Worm (Caenorhabditis elegans) whole organism, mixed stage, embryonic: ENCODE data around the gene gst-12.
"Not testable (repeated sequence)": the region's sequence is repeated elsewhere in the genome, so short reads cannot be mapped to it uniquely, and the experiment has no call there.

Experiments
- M03D4.4 ChIP-seq: sonication (generic microtip); optimal IDR thresholded peaks from 2 replicates; lab custom pipeline; 2017; ENCODE audit warnings: mild to moderate bottlenecking, missing genetic modification characterization, missing compliant biosample characterization
- blmp-1 ChIP-seq: fragments of 150-350 bp; optimal IDR thresholded peaks from 2 replicates; lab custom pipeline; 2014; ENCODE audit warnings: missing biosample characterization, missing genetic modification characterization
- ceh-43 ChIP-seq: fragments of 200-800 bp; sonication (Bioruptor generic); optimal IDR thresholded peaks from 2 replicates; lab custom pipeline; 2018; ENCODE audit warnings: mild to moderate bottlenecking, missing genetic modification characterization, moderate library complexity, missing compliant biosample characterization
- ceh-83 ChIP-seq: fragments of 200-800 bp; sonication (Bioruptor generic); optimal IDR thresholded peaks from 2 replicates; lab custom pipeline; 2018; ENCODE audit warnings: mild to moderate bottlenecking, missing genetic modification characterization, missing compliant biosample characterization
- cnd-1 ChIP-seq: fragments of 200-800 bp; sonication (Bioruptor generic); optimal IDR thresholded peaks from 2 replicates; lab custom pipeline; 2018; ENCODE audit warnings: mild to moderate bottlenecking, missing genetic modification characterization, missing compliant biosample characterization
- drap-1 ChIP-seq: fragments of 200-800 bp; sonication (Bioruptor generic); optimal IDR thresholded peaks from 3 replicates; lab custom pipeline; 2018; ENCODE audit warnings: mild to moderate bottlenecking, missing genetic modification characterization, missing compliant biosample characterization
- elt-1 ChIP-seq: sonication (generic microtip); optimal IDR thresholded peaks from 2 replicates; lab custom pipeline; 2017; ENCODE audit warnings: missing genetic modification characterization, mild to moderate bottlenecking, missing compliant biosample characterization, antibody characterized with exemption, moderate library complexity, borderline replicate concordance; ENCODE audit not compliant: insufficient read depth
- elt-3 ChIP-seq: fragments of 150-350 bp; optimal IDR thresholded peaks from 2 replicates; lab custom pipeline; 2014; ENCODE audit warnings: missing biosample characterization, missing genetic modification characterization
- flh-1 ChIP-seq: fragments of 200-800 bp; sonication (Bioruptor generic); optimal IDR thresholded peaks from 2 replicates; lab custom pipeline; 2018; ENCODE audit warnings: mild to moderate bottlenecking, missing genetic modification characterization, moderate library complexity, missing compliant biosample characterization
- ham-2 ChIP-seq: fragments of 200-800 bp; sonication (Bioruptor generic); optimal IDR thresholded peaks from 2 replicates; lab custom pipeline; 2018; ENCODE audit warnings: mild to moderate bottlenecking, missing genetic modification characterization, missing compliant biosample characterization
- hlh-1 ChIP-seq: fragments of 150-350 bp; optimal IDR thresholded peaks from 2 replicates; lab custom pipeline; 2014; ENCODE audit warnings: missing biosample characterization, missing genetic modification reagents, missing genetic modification characterization
- lin-13 ChIP-seq: fragments of 150-350 bp; optimal IDR thresholded peaks from 2 replicates; lab custom pipeline; 2014; ENCODE audit warnings: missing biosample characterization, missing genetic modification characterization
- lin-32 ChIP-seq: fragments of 200-800 bp; sonication (Bioruptor generic); optimal IDR thresholded peaks from 2 replicates; lab custom pipeline; 2018; ENCODE audit warnings: mild to moderate bottlenecking, missing genetic modification characterization, missing compliant biosample characterization
- lsy-2 ChIP-seq: fragments of 150-350 bp; optimal IDR thresholded peaks from 2 replicates; lab custom pipeline; 2014; ENCODE audit warnings: missing biosample characterization, missing genetic modification characterization
- mab-5 ChIP-seq: fragments of 150-350 bp; optimal IDR thresholded peaks from 2 replicates; lab custom pipeline; 2014; ENCODE audit warnings: missing biosample characterization, missing genetic modification characterization
- nhr-12 ChIP-seq: fragments of 150-350 bp; optimal IDR thresholded peaks from 2 replicates; lab custom pipeline; 2014; ENCODE audit warnings: missing biosample characterization, missing genetic modification characterization
- nhr-237 ChIP-seq: fragments of 150-350 bp; optimal IDR thresholded peaks from 2 replicates; lab custom pipeline; 2014; ENCODE audit warnings: missing biosample characterization, missing genetic modification characterization
- nhr-28 ChIP-seq: fragments of 150-350 bp; optimal IDR thresholded peaks from 2 replicates; lab custom pipeline; 2014; ENCODE audit warnings: missing biosample characterization, missing genetic modification characterization
- nhr-76 ChIP-seq: sonication (generic microtip); optimal IDR thresholded peaks from 2 replicates; lab custom pipeline; 2017; ENCODE audit warnings: missing biosample characterization, missing genetic modification characterization
- pha-4 ChIP-seq: fragments of 150-350 bp; optimal IDR thresholded peaks from 2 replicates; lab custom pipeline; 2018; ENCODE audit warnings: missing biosample characterization, missing genetic modification reagents, missing genetic modification characterization
- sem-2 ChIP-seq: fragments of 200-800 bp; sonication (Bioruptor generic); optimal IDR thresholded peaks from 2 replicates; lab custom pipeline; 2018; ENCODE audit warnings: mild to moderate bottlenecking, missing genetic modification characterization, missing compliant biosample characterization
- snpc-4 ChIP-seq: fragments of 150-350 bp; optimal IDR thresholded peaks from 2 replicates; lab custom pipeline; 2014; ENCODE audit warnings: missing biosample characterization, missing genetic modification characterization
- sptf-1 ChIP-seq: sonication (generic microtip); optimal IDR thresholded peaks from 2 replicates; lab custom pipeline; 2017; ENCODE audit warnings: mild to moderate bottlenecking, missing genetic modification characterization, moderate library complexity, missing compliant biosample characterization
- tbx-8 ChIP-seq: fragments of 200-800 bp; sonication (Bioruptor generic); optimal IDR thresholded peaks from 2 replicates; lab custom pipeline; 2018; ENCODE audit warnings: mild to moderate bottlenecking, missing genetic modification characterization, moderate library complexity, missing compliant biosample characterization
- unc-120 ChIP-seq: sonication (generic microtip); optimal IDR thresholded peaks from 2 replicates; lab custom pipeline; 2017; ENCODE audit warnings: missing genetic modification characterization, missing compliant biosample characterization; ENCODE audit not compliant: poor library complexity, severe bottlenecking
- unc-39 ChIP-seq: fragments of 150-350 bp; optimal IDR thresholded peaks from 2 replicates; lab custom pipeline; 2014; ENCODE audit warnings: missing biosample characterization, missing genetic modification characterization
- unc-62 ChIP-seq: fragments of 150-350 bp; optimal IDR thresholded peaks from 2 replicates; lab custom pipeline; 2014; ENCODE audit warnings: missing biosample characterization, missing genetic modification reagents, missing genetic modification characterization
- zip-8 ChIP-seq: fragments of 150-350 bp; optimal IDR thresholded peaks from 2 replicates; lab custom pipeline; 2014; ENCODE audit warnings: missing biosample characterization, missing genetic modification characterization
- ztf-11 ChIP-seq: fragments of 150-350 bp; optimal IDR thresholded peaks from 2 replicates; lab custom pipeline; 2014; ENCODE audit warnings: missing biosample characterization, missing genetic modification characterization

Gene gst-12

ce11 chrII:13617808-13618207 lies at the start of gene gst-12:
Gene gst-12, minus strand, starts transcription at chrII:13618061.
- peak; percentile 24 for TF ChIP-seq unc-62
- no peak for TF ChIP-seq lsy-2 (tag; lab: Kevin White, UChicago)

- TF ChIP-seq snpc-4 (tag; lab: Kevin White, UChicago) (no peak), elt-3 (tag; lab: Kevin White, UChicago) (peak; percentile 47), lin-32 (GFP tag; lab: Kevin White, UChicago) (no peak), tbx-8 (no peak), unc-62 (no peak)
- TF ChIP-seq, all 35 proteins: peak for 1
Observed at ce11 chrII:13664993-13665680, 47.3 kb upstream of the gst-12 start.

ce11 chrII:13664416-13664815 lies 46.6 kb upstream of the gst-12 start:
- TF ChIP-seq nhr-12 (tag; lab: Kevin White, UChicago), result no peak
- TF ChIP-seq lin-32 (GFP tag; lab: Kevin White, UChicago), result no peak
- TF ChIP-seq ceh-43 (GFP tag; lab: Kevin White, UChicago), result no peak
- TF ChIP-seq mab-5 (tag; lab: Kevin White, UChicago), result no peak
- no peak for TF ChIP-seq blmp-1 (tag; lab: Kevin White, UChicago)
- no peak for TF ChIP-seq ceh-83 (GFP tag; lab: Kevin White, UChicago)
- no peak for TF ChIP-seq nhr-237 (tag; lab: Kevin White, UChicago)
- no peak for TF ChIP-seq tbx-8
- TF ChIP-seq nhr-76 (tag; lab: Kevin White, UChicago), result no peak

- not testable (repeated sequence) for TF ChIP-seq M03D4.4, lin-13, pha-4 (tag; lab: Kevin White, UChicago)
Observed at ce11 chrII:13661990-13662389, 44.1 kb upstream of the gst-12 start, which contains the start of gene C31C9.6. Gene C31C9.6, minus strand, starts transcription at chrII:13662090.

ce11 chrII:13654723-13655122 lies 36.9 kb upstream of the gst-12 start, which contains the start of gene C31C9.9:
Gene C31C9.9, plus strand, starts transcription at chrII:13655023.
- TF ChIP-seq unc-39 (tag; lab: Kevin White, UChicago); drap-1; nhr-28 (tag; lab: Kevin White, UChicago): not testable (repeated sequence)
- TF ChIP-seq, all 35 proteins: peak for 0; not testable (repeated sequence) for 35

ce11 chrII:13648230-13648629 lies 30.4 kb upstream of the gst-12 start, which contains the start of gene fbxa-169:
Gene fbxa-169, plus strand, starts transcription at chrII:13648530.
- TF ChIP-seq sem-2 (GFP tag; lab: Kevin White, UChicago) (no peak), mab-5 (tag; lab: Kevin White, UChicago) (no peak), elt-1 (tag; lab: Kevin White, UChicago) (no peak), unc-120 (tag; lab: Kevin White, UChicago) (no peak), hlh-1 (tag; lab: Kevin White, UChicago) (no peak), pha-4 (tag; lab: Kevin White, UChicago) (no peak), ham-2 (GFP tag; lab: Kevin White, UChicago) (no peak), lin-13 (tag; lab: Kevin White, UChicago) (no peak), nhr-76 (tag; lab: Kevin White, UChicago) (no peak), drap-1 (no peak), cnd-1 (no peak), ztf-11 (no peak), sptf-1 (no peak), zip-8 (tag; lab: Kevin White, UChicago) (no peak), nhr-28 (tag; lab: Kevin White, UChicago) (no peak), ceh-83 (GFP tag; lab: Kevin White, UChicago) (no peak), nhr-12 (tag; lab: Kevin White, UChicago) (no peak), lin-32 (GFP tag; lab: Kevin White, UChicago) (no peak), nhr-237 (tag; lab: Kevin White, UChicago) (no peak), flh-1 (GFP tag; lab: Kevin White, UChicago) (no peak)
